Fruit fly (Drosophila melanogaster) whole organism, prepupa: Measurements from ENCODE around the gene CG15408.

Source experiments
- Blimp-1 ChIP-seq: fragments of 200-800 bp; sonication (Bioruptor generic); optimal IDR thresholded peaks from 3 replicates; lab custom pipeline; 2017; ENCODE audit warnings: missing biosample characterization, missing genetic modification characterization, mild to moderate bottlenecking, moderate library complexity, missing genetic modification reagents
- CG10631 ChIP-seq: fragments of 200-800 bp; sonication (Bioruptor generic); optimal IDR thresholded peaks from 2 replicates; lab custom pipeline; 2016; ENCODE audit warnings: missing biosample characterization, missing genetic modification characterization
- CG11294 ChIP-seq: fragments of 200-800 bp; sonication (Bioruptor generic); IDR thresholded peaks from 2 replicates; pipeline ENCODE4 v1.3.6; 2022; ENCODE audit warnings: missing biosample characterization, missing genetic modification characterization
- CG11902 ChIP-seq: fragments of 200-800 bp; sonication (Bioruptor generic); optimal IDR thresholded peaks from 3 replicates; lab custom pipeline; 2016; ENCODE audit warnings: missing biosample characterization, missing genetic modification characterization
- CG16779 ChIP-seq: fragments of 200-800 bp; sonication (Bioruptor generic); optimal IDR thresholded peaks from 3 replicates; lab custom pipeline; 2017; ENCODE audit warnings: missing biosample characterization, mild to moderate bottlenecking, missing genetic modification characterization
- CG3032 ChIP-seq: fragments of 200-800 bp; optimal IDR thresholded peaks from 2 replicates; lab custom pipeline; 2019; ENCODE audit warnings: missing biosample characterization, mild to moderate bottlenecking, missing genetic modification characterization, moderate library complexity
- CG31627 ChIP-seq: fragments of 200-800 bp; sonication (Bioruptor generic); optimal IDR thresholded peaks from 3 replicates; lab custom pipeline; 2016; ENCODE audit warnings: missing biosample characterization, missing genetic modification characterization
- CG32006 ChIP-seq: fragments of 200-800 bp; sonication (Bioruptor generic); optimal IDR thresholded peaks from 3 replicates; lab custom pipeline; 2017; ENCODE audit warnings: missing biosample characterization, mild to moderate bottlenecking, missing genetic modification characterization
- CG34406 ChIP-seq: fragments of 200-800 bp; sonication (Bioruptor generic); optimal IDR thresholded peaks from 3 replicates; lab custom pipeline; 2016; ENCODE audit warnings: missing biosample characterization, missing genetic modification characterization
- CG6163 ChIP-seq: fragments of 200-800 bp; sonication (Bioruptor generic); IDR thresholded peaks from 3 replicates; pipeline ENCODE4 v1.3.6; 2022; ENCODE audit warnings: missing biosample characterization, missing genetic modification characterization
- CG6276 ChIP-seq: fragments of 200-800 bp; sonication (Bioruptor generic); optimal IDR thresholded peaks from 2 replicates; lab custom pipeline; 2017; ENCODE audit warnings: missing biosample characterization, mild to moderate bottlenecking, missing genetic modification characterization
- CG6808 ChIP-seq: fragments of 200-800 bp; sonication (Bioruptor generic); optimal IDR thresholded peaks from 3 replicates; lab custom pipeline; 2017; ENCODE audit warnings: missing biosample characterization, missing genetic modification characterization, mild to moderate bottlenecking, moderate library complexity, missing genetic modification reagents
- CG6854 ChIP-seq: fragments of 200-800 bp; sonication (Bioruptor generic); optimal IDR thresholded peaks from 2 replicates; lab custom pipeline; 2017; ENCODE audit warnings: missing biosample characterization, mild to moderate bottlenecking, missing genetic modification characterization
- CG7368 ChIP-seq: fragments of 200-800 bp; sonication (Bioruptor generic); optimal IDR thresholded peaks from 3 replicates; lab custom pipeline; 2016; ENCODE audit warnings: missing biosample characterization, missing genetic modification characterization
- CG8119 ChIP-seq: fragments of 200-800 bp; sonication (Bioruptor generic); IDR thresholded peaks from 3 replicates; pipeline ENCODE4 v1.3.6; 2022; ENCODE audit warnings: missing biosample characterization, missing genetic modification characterization
- CG8632 ChIP-seq: fragments of 200-800 bp; sonication (Bioruptor generic); optimal IDR thresholded peaks from 3 replicates; lab custom pipeline; 2016; ENCODE audit warnings: missing biosample characterization, missing genetic modification characterization
- CG9139 ChIP-seq: fragments of 200-800 bp; sonication (Bioruptor generic); optimal IDR thresholded peaks from 3 replicates; lab custom pipeline; 2017; ENCODE audit warnings: missing biosample characterization, mild to moderate bottlenecking, missing genetic modification characterization
- Eip75B ChIP-seq: fragments of 200-800 bp; sonication (Bioruptor generic); optimal IDR thresholded peaks from 3 replicates; lab custom pipeline; 2016; ENCODE audit warnings: missing biosample characterization, missing genetic modification characterization
- Eip93F ChIP-seq: fragments of 200-800 bp; sonication (Bioruptor generic); optimal IDR thresholded peaks from 2 replicates; lab custom pipeline; 2016; ENCODE audit warnings: missing biosample characterization, mild to moderate bottlenecking, missing genetic modification characterization
- Ets21C ChIP-seq: fragments of 200-800 bp; sonication (Bioruptor generic); optimal IDR thresholded peaks from 3 replicates; lab custom pipeline; 2016; ENCODE audit warnings: missing biosample characterization, missing genetic modification characterization
- Gug ChIP-seq: fragments of 200-800 bp; sonication (Bioruptor generic); IDR thresholded peaks from 2 replicates; pipeline ENCODE4 v1.3.6; 2022; ENCODE audit warnings: missing biosample characterization, missing genetic modification characterization
- Hr38 ChIP-seq: sonication (Bioruptor generic); optimal IDR thresholded peaks from 2 replicates; lab custom pipeline; 2016; ENCODE audit warnings: missing biosample characterization, missing genetic modification characterization
- Hr39 ChIP-seq: fragments of 200-800 bp; sonication (Bioruptor generic); optimal IDR thresholded peaks from 2 replicates; lab custom pipeline; 2016; ENCODE audit warnings: missing biosample characterization, missing genetic modification characterization
- Lpt ChIP-seq: fragments of 200-800 bp; sonication (Bioruptor generic); optimal IDR thresholded peaks from 3 replicates; lab custom pipeline; 2016; ENCODE audit warnings: missing biosample characterization, missing genetic modification characterization
- OdsH ChIP-seq: fragments of 200-800 bp; sonication (Bioruptor generic); optimal IDR thresholded peaks from 3 replicates; lab custom pipeline; 2016; ENCODE audit warnings: missing biosample characterization, missing genetic modification characterization
- Smox ChIP-seq: fragments of 200-800 bp; sonication (Bioruptor generic); optimal IDR thresholded peaks from 3 replicates; lab custom pipeline; 2016; ENCODE audit warnings: missing biosample characterization, missing genetic modification characterization
- Sox102F ChIP-seq: fragments of 200-800 bp; sonication (Bioruptor generic); optimal IDR thresholded peaks from 2 replicates; lab custom pipeline; 2016; ENCODE audit warnings: missing biosample characterization, mild to moderate bottlenecking, missing genetic modification characterization
- Sox15 ChIP-seq: fragments of 200-800 bp; sonication (Bioruptor generic); optimal IDR thresholded peaks from 3 replicates; lab custom pipeline; 2016; ENCODE audit warnings: missing biosample characterization, missing genetic modification characterization
- achi ChIP-seq: fragments of 200-800 bp; sonication (Bioruptor generic); optimal IDR thresholded peaks from 3 replicates; lab custom pipeline; 2016; ENCODE audit warnings: missing biosample characterization, missing genetic modification characterization
- cyc ChIP-seq: fragments of 200-800 bp; sonication (Bioruptor generic); optimal IDR thresholded peaks from 3 replicates; lab custom pipeline; 2016; ENCODE audit warnings: missing biosample characterization, missing genetic modification characterization
- dsx ChIP-seq: fragments of 200-800 bp; optimal IDR thresholded peaks from 3 replicates; lab custom pipeline; 2019; ENCODE audit warnings: missing biosample characterization, mild to moderate bottlenecking, missing genetic modification characterization, moderate library complexity; ENCODE audit not compliant: poor library complexity, severe bottlenecking
- eg ChIP-seq: fragments of 200-800 bp; sonication (Bioruptor generic); IDR thresholded peaks from 3 replicates; pipeline ENCODE4 v1.3.6; 2022; ENCODE audit warnings: missing biosample characterization, missing genetic modification characterization
- esn ChIP-seq: fragments of 200-800 bp; sonication (Bioruptor generic); optimal IDR thresholded peaks from 2 replicates; lab custom pipeline; 2016; ENCODE audit warnings: missing biosample characterization, mild to moderate bottlenecking, missing genetic modification characterization, moderate library complexity
- fd59A ChIP-seq: fragments of 200-800 bp; sonication (Bioruptor generic); optimal IDR thresholded peaks from 2 replicates; lab custom pipeline; 2017; ENCODE audit warnings: missing biosample characterization, mild to moderate bottlenecking, missing genetic modification characterization, missing genetic modification reagents
- fd85E ChIP-seq: fragments of 200-800 bp; sonication (Bioruptor generic); optimal IDR thresholded peaks from 3 replicates; lab custom pipeline; 2016; ENCODE audit warnings: missing biosample characterization, missing genetic modification characterization
- lz ChIP-seq: fragments of 200-800 bp; sonication (Bioruptor generic); optimal IDR thresholded peaks from 3 replicates; lab custom pipeline; 2016; ENCODE audit warnings: missing biosample characterization, missing genetic modification characterization
- net ChIP-seq: fragments of 200-800 bp; sonication (Bioruptor generic); optimal IDR thresholded peaks from 3 replicates; lab custom pipeline; 2016; ENCODE audit warnings: missing biosample characterization, missing genetic modification characterization
- pdm3 ChIP-seq: fragments of 200-800 bp; sonication (Bioruptor generic); optimal IDR thresholded peaks from 3 replicates; lab custom pipeline; 2016; ENCODE audit warnings: missing biosample characterization, missing genetic modification characterization
- salr ChIP-seq, 2 experiments: fragments of 200-800 bp; sonication (Bioruptor generic); optimal IDR thresholded peaks; 3 replicates each; lab custom pipeline; 2016 to 2018; ENCODE audit warnings: missing biosample characterization in 2 of 2, missing genetic modification characterization in 2 of 2, mild to moderate bottlenecking in 1 of 2
- spab ChIP-seq: fragments of 200-800 bp; sonication (Bioruptor generic); optimal IDR thresholded peaks from 2 replicates; lab custom pipeline; 2017; ENCODE audit warnings: missing biosample characterization, mild to moderate bottlenecking, missing genetic modification characterization, missing genetic modification reagents
- topi ChIP-seq: fragments of 200-800 bp; sonication (Bioruptor generic); optimal IDR thresholded peaks from 3 replicates; lab custom pipeline; 2016; ENCODE audit warnings: missing biosample characterization, missing genetic modification characterization

The CG15408 gene

dm6 chr2L:3354642-3355380 is 22.2 kb downstream of the CG15408 start, which contains the start of gene E23 (continued):
- TF ChIP-seq OdsH, result peak; percentile 99
- TF ChIP-seq CG3032 (tag; lab: Kevin White, UChicago), result peak; percentile 98
- TF ChIP-seq Eip93F, result peak; percentile 97
- peak; percentile 98 for TF ChIP-seq CG6163 (GFP tag; lab: Robert Waterston, UW)
- no peak for TF ChIP-seq Hr38 (GFP tag; lab: Kevin White, UChicago)
- peak; percentile 99 for TF ChIP-seq CG8119 (GFP tag; lab: Robert Waterston, UW)
- TF ChIP-seq net (GFP tag; lab: Kevin White, UChicago), result peak; percentile 99
- peak; percentile 98 for TF ChIP-seq achi (GFP tag; lab: Kevin White, UChicago)
- TF ChIP-seq CG31627 (GFP tag; lab: Kevin White, UChicago), result peak; percentile 97
- TF ChIP-seq eg (GFP tag; lab: Robert Waterston, UW), result peak; percentile 98
- peak; percentile 95 for TF ChIP-seq Hr39 (GFP tag; lab: Kevin White, UChicago)
- TF ChIP-seq Smox, result peak; percentile 98
- TF ChIP-seq lz (GFP tag; lab: Kevin White, UChicago), result peak; percentile 98
- TF ChIP-seq CG6808 (GFP tag; lab: Kevin White, UChicago), result peak; percentile 95
- peak; percentile 92 for TF ChIP-seq fd85E (GFP tag; lab: Kevin White, UChicago)
- peak; percentile 99 for TF ChIP-seq CG8632 (GFP tag; lab: Kevin White, UChicago)
- peak; percentile 92 for TF ChIP-seq CG11902 (GFP tag; lab: Kevin White, UChicago)
- peak; percentile 100 for TF ChIP-seq CG32006 (GFP tag; lab: Kevin White, UChicago)
- peak; percentile 97 for TF ChIP-seq spab
- TF ChIP-seq CG9139 (GFP tag; lab: Kevin White, UChicago), result peak; percentile 94
- peak; percentile 93 to 99 for TF ChIP-seq salr (GFP tag; optimal IDR thresholded peaks at IDR 0.05; lab: Kevin White, UChicago)
- peak; percentile 98 for TF ChIP-seq fd59A (GFP tag; lab: Kevin White, UChicago)
- peak; percentile 99 for TF ChIP-seq CG6276
- peak; percentile 98 for TF ChIP-seq Gug (GFP tag; lab: Robert Waterston, UW)
- peak; percentile 98 for TF ChIP-seq Lpt (GFP tag; lab: Kevin White, UChicago)
- peak; percentile 99 for TF ChIP-seq CG34406
- peak; percentile 90 for TF ChIP-seq Blimp-1 (GFP tag; lab: Kevin White, UChicago)
- peak; percentile 99 for TF ChIP-seq CG10631 (GFP tag; lab: Kevin White, UChicago)
- peak; percentile 97 for TF ChIP-seq CG16779 (tag; lab: Kevin White, UChicago)
- peak; percentile 98 for TF ChIP-seq topi (GFP tag; lab: Kevin White, UChicago)
- peak; percentile 97 for TF ChIP-seq CG6854 (GFP tag; lab: Kevin White, UChicago)
- TF ChIP-seq CG7368 (GFP tag; lab: Kevin White, UChicago), result peak; percentile 97
- TF ChIP-seq, all 60 proteins: peak for 59

DNA sequence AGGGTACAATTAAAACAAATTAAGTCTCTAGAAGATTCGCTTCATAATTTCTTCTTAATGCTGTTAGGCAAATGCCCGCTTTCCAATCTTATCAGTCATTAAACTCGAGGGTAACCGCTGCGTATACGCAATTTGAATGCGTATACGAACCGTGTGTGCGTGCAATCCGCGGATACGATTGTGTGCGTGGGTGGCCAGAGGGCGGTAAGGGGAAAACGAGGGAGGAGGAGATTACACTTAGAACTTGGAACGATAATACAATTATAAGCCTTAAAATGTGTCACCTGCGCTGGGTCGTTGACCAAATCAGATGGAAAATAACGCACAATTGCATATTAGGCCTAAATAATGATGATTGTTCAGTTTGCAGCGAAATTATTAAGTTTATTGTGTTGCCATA is 23.2 kb downstream of the CG15408 start:
- TF ChIP-seq Smox, result no peak
- TF ChIP-seq CG6808 (GFP tag; lab: Kevin White, UChicago), result no peak
- no peak for TF ChIP-seq salr (GFP tag; optimal IDR thresholded peaks at IDR 0.05; lab: Kevin White, UChicago)
- TF ChIP-seq cyc (GFP tag; lab: Kevin White, UChicago), result no peak
- TF ChIP-seq topi (GFP tag; lab: Kevin White, UChicago), result no peak
- TF ChIP-seq pdm3 (GFP tag; lab: Kevin White, UChicago), result no peak
- TF ChIP-seq CG11294, result no peak
- no peak for TF ChIP-seq Lpt (GFP tag; lab: Kevin White, UChicago)
- TF ChIP-seq CG10631 (GFP tag; lab: Kevin White, UChicago), result no peak
- no peak for TF ChIP-seq CG7368 (GFP tag; lab: Kevin White, UChicago)
- TF ChIP-seq esn (GFP tag; lab: Kevin White, UChicago), result no peak
- TF ChIP-seq Sox102F (GFP tag; lab: Kevin White, UChicago), result no peak
- no peak for TF ChIP-seq Ets21C
- no peak for TF ChIP-seq lz (GFP tag; lab: Kevin White, UChicago)
- no peak for TF ChIP-seq OdsH
- no peak for TF ChIP-seq spab
- no peak for TF ChIP-seq Eip75B (GFP tag; lab: Kevin White, UChicago)
- no peak for TF ChIP-seq dsx (GFP tag; lab: Kevin White, UChicago)
- TF ChIP-seq CG31627 (GFP tag; lab: Kevin White, UChicago), result no peak
- no peak for TF ChIP-seq Sox15 (GFP tag; lab: Kevin White, UChicago)
- TF ChIP-seq, all 60 proteins: peak for 0
